Worm (Caenorhabditis elegans): Measurements from ENCODE around the gene his-5.

DNA sequence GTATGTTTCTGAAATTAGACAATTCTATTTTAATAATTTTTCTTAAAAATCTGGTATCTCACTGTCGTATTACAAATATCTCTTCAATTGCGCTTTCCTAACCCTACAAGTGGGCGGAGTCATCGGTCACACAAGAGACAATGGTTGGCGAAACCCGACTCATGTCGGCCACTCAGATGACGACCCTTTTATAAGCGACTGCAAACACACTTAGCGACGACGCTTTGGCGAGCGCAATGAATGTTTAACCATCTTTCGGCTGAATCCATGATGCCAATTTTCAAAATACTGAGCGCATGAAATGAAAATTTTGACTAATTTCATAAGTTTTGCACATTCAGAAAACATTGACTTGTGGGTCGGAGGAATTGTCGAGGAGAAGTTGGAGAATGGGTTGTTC lies 34.7 kb upstream of the his-5 start:
- TF ChIP-seq flt-1 (GFP tag; IDR thresholded peaks at IDR 0.05) (peak; percentile 99), cog-1 (tag; optimal IDR thresholded peaks at IDR 0.05) (peak; percentile 97), ref-1 (GFP tag; conservative IDR thresholded peaks at IDR 0.05) (peak; percentile 98), ztf-23 (GFP tag; IDR thresholded peaks at IDR 0.05) (peak; percentile 99)

Measured in whole organism, midembryonic.